Worm (Caenorhabditis elegans) whole organism, midembryonic: ENCODE results near the gene C03H5.3.

Source experiments
- T22C8.4 ChIP-seq: fragments of 200-800 bp; sonication (Bioruptor generic); IDR thresholded peaks from 2 replicates; pipeline ENCODE4 v1.3.6; 2022; ENCODE audit warnings: missing genetic modification characterization, missing compliant biosample characterization
- cog-1 ChIP-seq: sonication (generic microtip); optimal IDR thresholded peaks from 2 replicates; lab custom pipeline; 2016; ENCODE audit warnings: missing genetic modification characterization, missing compliant biosample characterization
- flt-1 ChIP-seq: fragments of 200-800 bp; sonication (Bioruptor generic); IDR thresholded peaks from 2 replicates; pipeline ENCODE4 v1.3.6; 2022; ENCODE audit warnings: missing genetic modification characterization, missing compliant biosample characterization
- klf-2 ChIP-seq: fragments of 200-800 bp; sonication (Bioruptor generic); conservative IDR thresholded peaks from 2 replicates; pipeline ENCODE4 v1.3.6; 2022; ENCODE audit warnings: missing genetic modification reagents, missing genetic modification characterization, missing compliant biosample characterization
- ref-1 ChIP-seq: fragments of 200-800 bp; sonication (Bioruptor generic); conservative IDR thresholded peaks from 2 replicates; pipeline ENCODE4 v1.3.6; 2022; ENCODE audit warnings: missing genetic modification reagents, missing genetic modification characterization, missing compliant biosample characterization
- tab-1 ChIP-seq: fragments of 200-800 bp; sonication (Bioruptor generic); IDR thresholded peaks from 2 replicates; pipeline ENCODE4 v1.3.6; 2022; ENCODE audit warnings: missing genetic modification characterization, missing compliant biosample characterization

DNA sequence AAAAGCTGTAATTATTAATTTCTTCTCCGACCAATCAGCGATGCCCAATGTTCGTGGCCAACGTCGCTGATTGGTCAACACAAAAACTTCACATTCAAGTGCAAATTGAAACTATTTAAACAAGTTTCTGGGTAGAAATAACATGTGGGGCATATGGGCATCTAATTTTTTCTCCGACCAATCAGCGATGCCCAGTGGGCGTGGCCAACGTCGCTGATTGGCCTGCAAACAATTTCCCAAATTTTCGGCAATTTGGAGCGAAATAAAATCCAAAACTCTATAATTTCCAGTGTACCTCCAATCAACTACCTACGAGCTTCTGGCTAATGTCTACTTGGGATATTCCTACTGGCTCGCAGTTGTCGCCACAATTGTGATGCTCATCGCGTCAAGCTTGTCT is 44.6 kb upstream of the C03H5.3 start:
- TF ChIP-seq tab-1 (no peak), flt-1 (GFP tag; lab: Robert Waterston, UW) (no peak), ref-1 (GFP tag; lab: Robert Waterston, UW) (no peak), T22C8.4 (no peak), cog-1 (tag; lab: Kevin White, UChicago) (no peak), klf-2 (GFP tag; lab: Robert Waterston, UW) (no peak)
